Worm (Caenorhabditis elegans) whole organism, midembryonic: Measurements from ENCODE around the gene H12C20.7.

ENCODE experiments used
- T22C8.4 ChIP-seq: fragments of 200-800 bp; sonication (Bioruptor generic); IDR thresholded peaks from 2 replicates; pipeline ENCODE4 v1.3.6; 2022; ENCODE audit warnings: missing genetic modification characterization, missing compliant biosample characterization
- cog-1 ChIP-seq: sonication (generic microtip); optimal IDR thresholded peaks from 2 replicates; lab custom pipeline; 2016; ENCODE audit warnings: missing genetic modification characterization, missing compliant biosample characterization
- klf-2 ChIP-seq: fragments of 200-800 bp; sonication (Bioruptor generic); conservative IDR thresholded peaks from 2 replicates; pipeline ENCODE4 v1.3.6; 2022; ENCODE audit warnings: missing genetic modification reagents, missing genetic modification characterization, missing compliant biosample characterization
- med-1 ChIP-seq: sonication (generic microtip); optimal IDR thresholded peaks from 2 replicates; lab custom pipeline; 2017; ENCODE audit warnings: missing genetic modification characterization, mild to moderate bottlenecking, missing compliant biosample characterization, antibody characterized with exemption, missing genetic modification reagents; ENCODE audit not compliant: insufficient read depth
- ref-1 ChIP-seq: fragments of 200-800 bp; sonication (Bioruptor generic); conservative IDR thresholded peaks from 2 replicates; pipeline ENCODE4 v1.3.6; 2022; ENCODE audit warnings: missing genetic modification reagents, missing genetic modification characterization, missing compliant biosample characterization
- tab-1 ChIP-seq: fragments of 200-800 bp; sonication (Bioruptor generic); IDR thresholded peaks from 2 replicates; pipeline ENCODE4 v1.3.6; 2022; ENCODE audit warnings: missing genetic modification characterization, missing compliant biosample characterization
- ztf-29 ChIP-seq: fragments of 200-800 bp; sonication (Bioruptor generic); IDR thresholded peaks from 2 replicates; pipeline ENCODE4 v1.3.6; 2022; ENCODE audit warnings: missing genetic modification reagents, missing genetic modification characterization, missing compliant biosample characterization

ce11 chrV:11593888-11594287 is 21.1 kb upstream of the H12C20.7 start:
- TF ChIP-seq med-1 (no peak), tab-1 (no peak), ref-1 (GFP tag; lab: Robert Waterston, UW) (no peak), T22C8.4 (GFP tag; lab: Robert Waterston, UW) (no peak), cog-1 (tag; lab: Kevin White, UChicago) (no peak), ztf-29 (GFP tag; lab: Robert Waterston, UW) (no peak), klf-2 (no peak)
